Fruit fly (Drosophila melanogaster) whole organism, embryonic: Measurements from ENCODE around the gene Faa.

Source experiments
- Ada2b ChIP-seq: fragments of 200-800 bp; sonication (Bioruptor generic); IDR thresholded peaks from 2 replicates; pipeline ENCODE4 v1.3.6; 2022; ENCODE audit warnings: missing biosample characterization, missing genetic modification characterization
- Aef1 ChIP-seq: fragments of 200-800 bp; sonication (Bioruptor generic); IDR thresholded peaks from 3 replicates; pipeline ENCODE4 v1.3.6; 2022; ENCODE audit warnings: missing biosample characterization, missing genetic modification characterization
- CG15269 ChIP-seq: fragments of 200-800 bp; sonication (Bioruptor generic); optimal IDR thresholded peaks from 2 replicates; lab custom pipeline; 2018; ENCODE audit warnings: missing biosample characterization, mild to moderate bottlenecking, missing genetic modification characterization, moderate library complexity
- CG15601 ChIP-seq: fragments of 200-800 bp; sonication (Bioruptor generic); optimal IDR thresholded peaks from 3 replicates; lab custom pipeline; 2019; ENCODE audit warnings: missing biosample characterization, mild to moderate bottlenecking, missing genetic modification characterization, moderate library complexity
- CG18764 ChIP-seq: fragments of 200-800 bp; sonication (Bioruptor generic); optimal IDR thresholded peaks from 3 replicates; lab custom pipeline; 2016; ENCODE audit warnings: missing biosample characterization, missing genetic modification characterization
- CG2712 ChIP-seq: fragments of 200-800 bp; optimal IDR thresholded peaks from 3 replicates; lab custom pipeline; 2019; ENCODE audit warnings: missing biosample characterization, mild to moderate bottlenecking, missing genetic modification characterization, moderate library complexity
- CG31441 ChIP-seq: fragments of 200-800 bp; sonication (Bioruptor generic); IDR thresholded peaks from 2 replicates; pipeline ENCODE4 v1.3.6; 2022; ENCODE audit warnings: missing biosample characterization, missing genetic modification characterization
- CG3995 ChIP-seq: fragments of 200-800 bp; sonication (Bioruptor generic); optimal IDR thresholded peaks from 3 replicates; lab custom pipeline; 2016; ENCODE audit warnings: missing biosample characterization, missing genetic modification characterization
- CG4328 ChIP-seq: fragments of 200-800 bp; sonication (Bioruptor generic); optimal IDR thresholded peaks from 3 replicates; lab custom pipeline; 2017; ENCODE audit warnings: missing biosample characterization, missing genetic modification reagents, missing genetic modification characterization
- CG4707 ChIP-seq: fragments of 200-800 bp; sonication (Bioruptor generic); optimal IDR thresholded peaks from 2 replicates; lab custom pipeline; 2018; ENCODE audit warnings: missing biosample characterization, mild to moderate bottlenecking, missing genetic modification characterization, moderate library complexity
- CG4854 ChIP-seq: fragments of 200-800 bp; sonication (Bioruptor generic); optimal IDR thresholded peaks from 2 replicates; lab custom pipeline; 2016; ENCODE audit warnings: missing biosample characterization, missing genetic modification characterization, inconsistent platforms
- CG6689 ChIP-seq: fragments of 200-800 bp; sonication (Bioruptor generic); IDR thresholded peaks from 2 replicates; pipeline ENCODE4 v1.3.6; 2022; ENCODE audit warnings: missing biosample characterization, missing genetic modification characterization
- CG6765 ChIP-seq: fragments of 200-800 bp; sonication (Bioruptor generic); optimal IDR thresholded peaks from 3 replicates; lab custom pipeline; 2017; ENCODE audit warnings: missing biosample characterization, mild to moderate bottlenecking, missing genetic modification characterization
- CG8281 ChIP-seq: fragments of 200-800 bp; sonication (Bioruptor generic); optimal IDR thresholded peaks from 2 replicates; lab custom pipeline; 2018; ENCODE audit warnings: missing biosample characterization, mild to moderate bottlenecking, missing genetic modification characterization, moderate library complexity
- CG8290 ChIP-seq, 3 experiments: fragments of 200-800 bp; sonication (Bioruptor generic); optimal IDR thresholded peaks; 2 replicates each; lab custom pipeline; 2016 to 2019; ENCODE audit warnings: missing biosample characterization in 3 of 3, missing genetic modification characterization in 3 of 3, mild to moderate bottlenecking in 2 of 3, moderate library complexity in 1 of 3
- Drgx ChIP-seq: fragments of 200-800 bp; sonication (Bioruptor generic); IDR thresholded peaks from 2 replicates; pipeline ENCODE4 v1.3.6; 2022; ENCODE audit warnings: missing biosample characterization, missing genetic modification characterization
- H15 ChIP-seq: fragments of 200-800 bp; sonication (Bioruptor generic); IDR thresholded peaks from 3 replicates; pipeline ENCODE4 v1.3.6; 2022; ENCODE audit warnings: missing biosample characterization, missing genetic modification characterization
- Kr ChIP-seq: fragments of 200-800 bp; sonication (Bioruptor generic); optimal IDR thresholded peaks from 2 replicates; lab custom pipeline; 2017; ENCODE audit warnings: missing biosample characterization, mild to moderate bottlenecking, missing genetic modification characterization
- Med ChIP-seq: fragments of 200-800 bp; sonication (Bioruptor generic); peaks from one replicate; lab custom pipeline; 2016; ENCODE audit warnings: missing biosample characterization, missing genetic modification characterization, mild to moderate bottlenecking, inconsistent platforms, moderate library complexity
- Myb ChIP-seq: fragments of 200-800 bp; sonication (Bioruptor generic); optimal IDR thresholded peaks from 2 replicates; lab custom pipeline; 2016; ENCODE audit warnings: missing biosample characterization, missing genetic modification characterization
- Nf-YA ChIP-seq: fragments of 200-800 bp; sonication (Bioruptor generic); IDR thresholded peaks from 2 replicates; pipeline ENCODE4 v1.3.6; 2022; ENCODE audit warnings: missing biosample characterization, missing genetic modification characterization
- Nf-YC ChIP-seq: fragments of 200-800 bp; optimal IDR thresholded peaks from 3 replicates; lab custom pipeline; 2019; ENCODE audit warnings: missing biosample characterization, mild to moderate bottlenecking, missing genetic modification characterization, moderate library complexity
- Pdp1 ChIP-seq, 2 experiments: fragments of 200-800 bp; sonication (Bioruptor generic); optimal IDR thresholded peaks; 3 replicates each; lab custom pipeline; 2016; ENCODE audit warnings: missing biosample characterization in 2 of 2, missing genetic modification characterization in 2 of 2, mild to moderate bottlenecking in 1 of 2, moderate library complexity in 1 of 2
- Sox100B ChIP-seq: fragments of 200-800 bp; sonication (Bioruptor generic); optimal IDR thresholded peaks from 3 replicates; lab custom pipeline; 2018; ENCODE audit warnings: missing biosample characterization, mild to moderate bottlenecking, missing genetic modification characterization
- ab ChIP-seq: fragments of 200-800 bp; sonication (Bioruptor generic); optimal IDR thresholded peaks from 2 replicates; lab custom pipeline; 2016; ENCODE audit warnings: missing biosample characterization, missing genetic modification characterization
- abd-A ChIP-seq: fragments of 200-800 bp; sonication (Bioruptor generic); optimal IDR thresholded peaks from 3 replicates; lab custom pipeline; 2019; ENCODE audit warnings: missing biosample characterization, mild to moderate bottlenecking, missing genetic modification characterization, moderate library complexity
- ase ChIP-seq: fragments of 200-800 bp; sonication (Bioruptor generic); IDR thresholded peaks from 3 replicates; pipeline ENCODE4 v1.3.6; 2022; ENCODE audit warnings: missing biosample characterization, missing genetic modification characterization
- bbx ChIP-seq: fragments of 200-800 bp; sonication (Bioruptor generic); IDR thresholded peaks from 2 replicates; pipeline ENCODE4 v1.3.6; 2022; ENCODE audit warnings: missing biosample characterization, missing genetic modification characterization; ENCODE audit not compliant: partially characterized antibody
- cg ChIP-seq: fragments of 200-800 bp; sonication (Bioruptor generic); optimal IDR thresholded peaks from 3 replicates; lab custom pipeline; 2019; ENCODE audit warnings: missing biosample characterization, mild to moderate bottlenecking, missing genetic modification characterization, moderate library complexity
- chinmo ChIP-seq: fragments of 200-800 bp; sonication (Bioruptor generic); IDR thresholded peaks from 4 replicates; pipeline ENCODE4 v1.3.6; 2022; ENCODE audit warnings: missing biosample characterization, missing genetic modification characterization; ENCODE audit not compliant: partially characterized antibody
- croc ChIP-seq: fragments of 200-800 bp; sonication (Bioruptor generic); conservative IDR thresholded peaks from 3 replicates; pipeline ENCODE4 v1.3.6; 2022; ENCODE audit warnings: missing biosample characterization, missing genetic modification characterization
- cwo ChIP-seq: fragments of 200-800 bp; sonication (Bioruptor generic); optimal IDR thresholded peaks from 3 replicates; lab custom pipeline; 2017; ENCODE audit warnings: missing biosample characterization, missing genetic modification characterization, mild to moderate bottlenecking, moderate library complexity, missing genetic modification reagents
- dati ChIP-seq: fragments of 200-800 bp; sonication (Bioruptor generic); IDR thresholded peaks from 2 replicates; pipeline ENCODE4 v1.3.6; 2022; ENCODE audit warnings: missing biosample characterization, missing genetic modification characterization
- dm ChIP-seq: fragments of 200-800 bp; sonication (Bioruptor generic); optimal IDR thresholded peaks from 3 replicates; lab custom pipeline; 2016; ENCODE audit warnings: missing biosample characterization, missing genetic modification characterization
- ems ChIP-seq: fragments of 200-800 bp; sonication (Bioruptor generic); optimal IDR thresholded peaks from 3 replicates; lab custom pipeline; 2016; ENCODE audit warnings: missing biosample characterization, missing genetic modification characterization
- eyg ChIP-seq: fragments of 200-800 bp; sonication (Bioruptor generic); optimal IDR thresholded peaks from 3 replicates; lab custom pipeline; 2016; ENCODE audit warnings: missing biosample characterization, missing genetic modification characterization
- lab ChIP-seq: fragments of 200-800 bp; sonication (Bioruptor generic); optimal IDR thresholded peaks from 3 replicates; lab custom pipeline; 2017; ENCODE audit warnings: missing biosample characterization, missing genetic modification characterization, mild to moderate bottlenecking, moderate library complexity, missing genetic modification reagents
- phol ChIP-seq: fragments of 200-800 bp; sonication (Bioruptor generic); optimal IDR thresholded peaks from 3 replicates; lab custom pipeline; 2018; ENCODE audit warnings: missing biosample characterization, mild to moderate bottlenecking, missing genetic modification characterization, moderate library complexity
- pros ChIP-seq: fragments of 200-800 bp; sonication (Bioruptor generic); optimal IDR thresholded peaks from 3 replicates; lab custom pipeline; 2019; ENCODE audit warnings: missing biosample characterization, mild to moderate bottlenecking, missing genetic modification characterization, moderate library complexity
- rib ChIP-seq: fragments of 200-800 bp; sonication (Bioruptor generic); IDR thresholded peaks from 2 replicates; pipeline ENCODE4 v1.3.6; 2022; ENCODE audit warnings: missing biosample characterization, missing genetic modification characterization
- scrt ChIP-seq: fragments of 200-800 bp; sonication (Bioruptor generic); optimal IDR thresholded peaks from 2 replicates; lab custom pipeline; 2018; ENCODE audit warnings: missing biosample characterization, mild to moderate bottlenecking, missing genetic modification characterization, moderate library complexity
- sd ChIP-seq: fragments of 200-800 bp; sonication (Bioruptor generic); optimal IDR thresholded peaks from 3 replicates; lab custom pipeline; 2018; ENCODE audit warnings: missing biosample characterization, mild to moderate bottlenecking, missing genetic modification characterization, moderate library complexity
- sens ChIP-seq: fragments of 200-800 bp; sonication (Bioruptor generic); peaks from one replicate; lab custom pipeline; 2016; ENCODE audit warnings: missing biosample characterization, missing genetic modification characterization
- so ChIP-seq: fragments of 200-800 bp; sonication (Bioruptor generic); IDR thresholded peaks from 3 replicates; pipeline ENCODE4 v1.3.6; 2022; ENCODE audit warnings: missing biosample characterization, missing genetic modification characterization
- ssp ChIP-seq: fragments of 200-800 bp; sonication (Bioruptor generic); IDR thresholded peaks from 2 replicates; pipeline ENCODE4 v1.3.6; 2022; ENCODE audit warnings: missing biosample characterization, missing genetic modification characterization
- tll ChIP-seq, 2 experiments: fragments of 200-800 bp in 1 of 2; fragments of >200 bp in 1 of 2; sonication (Bioruptor generic) in 1 of 2; optimal IDR thresholded peaks; 2 replicates each; lab custom pipeline; 2017 to 2019; ENCODE audit warnings: missing biosample characterization in 2 of 2, missing genetic modification characterization in 2 of 2, mild to moderate bottlenecking in 1 of 2, moderate library complexity in 1 of 2
- twi ChIP-seq: fragments of 200-800 bp; optimal IDR thresholded peaks from 2 replicates; lab custom pipeline; 2019; ENCODE audit warnings: missing biosample characterization, mild to moderate bottlenecking, missing genetic modification characterization, moderate library complexity
- vvl ChIP-seq: fragments of 200-800 bp; sonication (Bioruptor generic); IDR thresholded peaks from 2 replicates; pipeline ENCODE4 v1.3.6; 2022; ENCODE audit warnings: missing biosample characterization, missing genetic modification characterization
- z ChIP-seq: fragments of 200-800 bp; sonication (Bioruptor generic); IDR thresholded peaks from 3 replicates; pipeline ENCODE4 v1.3.6; 2022; ENCODE audit warnings: missing biosample characterization, missing genetic modification characterization
- zfh2 ChIP-seq: fragments of 200-800 bp; sonication (Bioruptor generic); optimal IDR thresholded peaks from 2 replicates; lab custom pipeline; 2016; ENCODE audit warnings: missing biosample characterization, missing genetic modification characterization

Gene Faa

dm6 chr3L:4096546-4096945, 22.8 kb upstream of the Faa start (continued):
- TF ChIP-seq rib (GFP tag; lab: Robert Waterston, UW) (no peak), cwo (peak; percentile 31), Ada2b (GFP tag; lab: Robert Waterston, UW) (no peak), Aef1 (GFP tag; lab: Robert Waterston, UW) (no peak), Drgx (GFP tag; lab: Robert Waterston, UW) (no peak), Kr (GFP tag; lab: Kevin White, UChicago) (no peak), vvl (GFP tag; lab: Robert Waterston, UW) (peak; percentile 47; the same call in 1 of the 2 replicates), CG4707 (GFP tag; lab: Kevin White, UChicago) (no peak), sens (peak; percentile 27), ase (GFP tag; lab: Robert Waterston, UW) (no peak), Sox100B (GFP tag; lab: Kevin White, UChicago) (no peak), Myb (GFP tag; lab: Kevin White, UChicago) (no peak), ssp (no peak), phol (tag; lab: Kevin White, UChicago) (no peak), CG6689 (GFP tag; lab: Robert Waterston, UW) (no peak), Nf-YC (no peak), CG6765 (GFP tag; lab: Kevin White, UChicago) (no peak), so (GFP tag; lab: Robert Waterston, UW) (no peak), Med (GFP tag; lab: Kevin White, UChicago) (peak; percentile 80), ab (GFP tag; lab: Kevin White, UChicago) (no peak), croc (no peak), dm (GFP tag; lab: Kevin White, UChicago) (no peak), sd (peak; percentile 28), ems (GFP tag; lab: Kevin White, UChicago) (no peak), H15 (GFP tag; lab: Robert Waterston, UW) (no peak), pros (GFP tag; lab: Kevin White, UChicago) (peak; percentile 55), bbx (GFP tag; lab: Robert Waterston, UW) (no peak), CG4854 (GFP tag; lab: Kevin White, UChicago) (no peak), cg (GFP tag; lab: Kevin White, UChicago) (no peak), CG8290 (GFP tag; optimal IDR thresholded peaks at IDR 0.05; lab: Kevin White, UChicago) (no peak), CG8290 (tag; optimal IDR thresholded peaks at IDR 0.05; lab: Kevin White, UChicago) (peak in 1 of 2 experiments; percentile 11), twi (tag; lab: Kevin White, UChicago) (peak; percentile 8), CG3995 (no peak), CG31441 (GFP tag; lab: Robert Waterston, UW) (no peak), Pdp1 (GFP tag; optimal IDR thresholded peaks at IDR 0.05; lab: Kevin White, UChicago) (peak in 1 of 2 experiments; percentile 31), z (GFP tag; lab: Robert Waterston, UW) (peak; percentile 71; the same call in 1 of the 3 replicates), chinmo (0 out of 4 replicates have a peak, but pooled peaks have one; percentile 47), abd-A (tag; lab: Kevin White, UChicago) (peak; percentile 12), scrt (GFP tag; lab: Kevin White, UChicago) (no peak)

DNA sequence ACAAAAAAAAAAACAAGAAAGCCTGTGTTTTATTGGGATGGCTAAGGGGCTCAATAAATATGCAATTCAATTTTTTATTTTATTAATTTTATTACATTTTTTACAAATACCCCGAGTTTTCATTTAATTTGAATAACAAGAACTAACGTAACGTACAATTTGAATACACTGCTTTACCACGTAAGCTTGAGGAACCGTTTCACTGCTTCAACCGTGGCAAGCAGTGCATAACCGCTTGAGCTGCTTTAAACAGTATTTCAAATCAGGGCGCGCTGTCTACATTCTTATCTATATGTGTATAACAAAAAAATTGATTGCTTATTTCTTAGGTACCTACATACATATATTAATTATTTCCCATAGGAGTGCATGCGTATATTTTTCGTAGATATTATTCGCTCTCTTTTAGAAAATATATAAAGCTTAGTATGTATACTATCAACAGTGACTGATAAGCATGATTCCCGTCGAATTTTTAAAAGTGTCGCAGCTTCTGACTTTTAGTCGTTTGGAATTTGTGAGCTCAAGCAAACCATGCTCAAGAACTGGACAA, 19.0 kb upstream of the Faa start, which contains the start of gene CG14990:
Gene CG14990, plus strand, starts transcription at position 503 of the 553 bp plus-strand sequence.
- TF ChIP-seq CG18764 (GFP tag; lab: Kevin White, UChicago) (no peak), Nf-YA (GFP tag; lab: Robert Waterston, UW) (no peak), vvl (GFP tag; lab: Robert Waterston, UW) (peak; percentile 66; the same call in 1 of the 2 replicates), CG8281 (no peak), CG15601 (tag; lab: Kevin White, UChicago) (peak; percentile 23), sens (peak; percentile 75), dati (GFP tag; lab: Robert Waterston, UW) (no peak), CG2712 (tag; lab: Kevin White, UChicago) (no peak), eyg (no peak), CG4328 (GFP tag; lab: Kevin White, UChicago) (no peak), chinmo (peak; percentile 74; the same call in 1 of the 4 replicates), lab (no peak), tll (GFP tag; optimal IDR thresholded peaks at IDR 0.05; lab: Kevin White, UChicago) (no peak), zfh2 (GFP tag; lab: Kevin White, UChicago) (no peak), CG15269 (tag; lab: Kevin White, UChicago) (no peak)
